Worm (Caenorhabditis elegans): Measurements from ENCODE around the gene ZK185.5.

DNA sequence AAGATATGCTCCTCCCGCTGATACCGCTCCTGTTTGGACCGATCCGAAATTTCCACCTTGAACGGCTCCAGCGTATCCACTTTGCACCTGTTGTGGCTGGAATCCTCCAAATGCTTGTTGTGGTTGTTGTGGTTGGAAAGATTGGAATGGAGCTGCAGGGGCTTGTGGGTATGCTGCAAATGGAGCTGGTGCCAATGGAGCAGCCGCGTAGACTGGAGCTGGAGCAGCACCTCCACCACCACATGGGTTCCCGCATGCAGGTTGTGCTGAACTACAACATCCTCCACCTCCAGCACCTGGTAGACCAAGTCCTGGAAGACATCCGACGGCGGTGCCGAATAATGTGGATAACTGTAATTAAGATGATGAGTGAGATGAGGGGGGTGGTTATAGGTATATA, 22.3 kb downstream of the ZK185.5 start:
- TF ChIP-seq C06A6.2 (GFP tag; conservative IDR thresholded peaks at IDR 0.05), result no peak
- no peak for TF ChIP-seq F22D6.2 (tag; optimal IDR thresholded peaks at IDR 0.05)
- no peak for TF ChIP-seq madf-8 (GFP tag; conservative IDR thresholded peaks at IDR 0.05)
- no peak for TF ChIP-seq sea-2 (GFP tag; IDR thresholded peaks at IDR 0.05)
- no peak for TF ChIP-seq snpc-4 (GFP tag; optimal IDR thresholded peaks at IDR 0.05)
- no peak for TF ChIP-seq snpc-4 (tag; optimal IDR thresholded peaks at IDR 0.05)
- no peak for TF ChIP-seq lin-35 (GFP tag; optimal IDR thresholded peaks at IDR 0.05)
- TF ChIP-seq hmg-1.2 (GFP tag; IDR thresholded peaks at IDR 0.05), result no peak
- no peak for TF ChIP-seq pbrm-1 (GFP tag; IDR thresholded peaks at IDR 0.05)

Measured in whole organism, young adult.